Worm (Caenorhabditis elegans): ENCODE measurements around the gene F07C3.9.
A peak's percentile ranks its signal among the peaks of the same experiment; 100 is the strongest.

Gene F07C3.9

DNA sequence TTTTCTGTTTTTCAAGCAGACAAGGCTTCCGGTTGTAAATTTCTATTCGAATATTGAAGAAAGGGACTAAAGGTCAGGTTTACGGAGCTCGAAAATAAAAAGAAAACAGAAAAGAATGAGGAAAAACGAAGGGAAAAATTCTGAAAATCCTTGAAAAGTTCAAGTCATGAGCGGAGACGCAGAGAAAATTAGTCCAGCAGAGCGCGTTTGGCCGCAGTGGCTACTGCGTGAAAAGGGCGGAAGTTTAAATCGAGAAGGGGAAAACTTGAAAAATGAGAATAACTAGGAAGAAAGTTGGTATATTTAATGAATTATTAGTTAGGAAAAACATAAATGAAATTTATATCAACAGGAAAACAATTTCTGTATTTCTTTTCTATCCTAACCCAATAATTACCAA, 34.0 kb downstream of the F07C3.9 start:
- TF ChIP-seq ceh-13 (GFP tag; optimal IDR thresholded peaks at IDR 0.05) (no peak), F13C5.2 (tag; optimal IDR thresholded peaks at IDR 0.05) (peak; percentile 14)

- TF ChIP-seq ceh-36 (tag; optimal IDR thresholded peaks at IDR 0.05) (peak; percentile 44), scrt-1 (GFP tag; IDR thresholded peaks at IDR 0.05) (no peak), aly-1 (tag; optimal IDR thresholded peaks at IDR 0.05) (no peak), ets-7 (tag; optimal IDR thresholded peaks at IDR 0.05) (no peak), ceh-13 (GFP tag; optimal IDR thresholded peaks at IDR 0.05) (no peak)
These were observed 35.1 kb downstream of the F07C3.9 start for ce11 chrV:9219390-9219733.

DNA sequence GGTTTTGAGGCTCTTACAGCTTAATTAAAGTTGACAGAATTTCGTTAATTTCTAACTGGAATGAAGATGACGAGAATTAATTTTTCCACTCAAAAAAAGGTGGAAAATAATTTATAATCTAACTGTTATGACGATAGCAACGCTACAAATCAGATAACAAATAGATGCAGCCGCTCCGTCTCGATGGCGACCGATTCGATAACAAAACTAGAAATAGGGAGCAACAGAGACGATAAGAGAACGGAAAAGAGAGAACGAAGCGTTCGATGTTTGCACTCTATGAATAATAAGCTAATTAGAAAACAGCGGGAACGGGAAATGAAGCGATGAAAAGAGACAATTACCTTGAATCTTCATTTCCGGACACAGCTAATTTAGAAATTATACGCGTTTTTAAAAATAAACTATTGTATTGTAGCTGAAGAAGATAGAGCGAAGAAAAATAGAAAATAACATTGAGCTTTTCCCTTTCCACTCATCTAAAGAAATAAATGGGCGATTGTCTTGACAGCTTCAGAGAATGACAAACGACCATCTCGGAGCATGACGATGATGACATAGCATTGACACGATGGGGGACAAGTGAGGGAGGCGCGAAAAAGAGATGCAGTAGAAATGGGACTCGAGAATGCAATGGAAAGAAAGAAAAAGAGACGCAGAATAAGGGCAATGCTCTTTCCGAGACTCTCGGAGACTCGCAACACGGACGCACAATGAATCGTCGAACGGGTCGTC, 35.6 kb downstream of the F07C3.9 start:
- 0 out of 2 replicates have a peak, but pooled peaks have one; percentile 32 for TF ChIP-seq tbx-11 (GFP tag; IDR thresholded peaks at IDR 0.05)
- TF ChIP-seq ceh-36 (tag; optimal IDR thresholded peaks at IDR 0.05): no peak

- TF ChIP-seq pes-1 (GFP tag; IDR thresholded peaks at IDR 0.05) (no peak), aly-1 (tag; optimal IDR thresholded peaks at IDR 0.05) (no peak)
These were observed 36.2 kb downstream of the F07C3.9 start for ce11 chrV:9218214-9218613.

DNA sequence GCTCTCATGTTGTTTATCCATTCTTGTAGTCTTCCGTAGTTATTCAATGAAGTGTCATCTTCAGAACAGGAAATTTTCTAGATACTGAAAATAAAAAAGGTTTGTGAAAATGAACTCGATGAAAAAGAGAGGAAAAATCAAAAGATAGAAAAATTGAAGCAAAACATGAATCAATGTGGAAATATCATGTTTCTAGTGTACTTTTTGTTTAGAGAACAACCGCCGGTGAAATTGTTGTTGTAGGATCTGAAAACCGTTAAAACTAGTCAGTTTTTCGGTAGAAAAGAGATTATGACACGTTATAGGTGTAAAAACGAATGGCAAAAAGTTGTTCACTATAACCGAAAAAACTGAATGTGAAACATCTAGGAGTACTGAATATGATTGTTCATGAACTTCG, 37.3 kb downstream of the F07C3.9 start, which contains the start of gene pacs-1:
TSS of gene pacs-1 (minus strand) at position 101 of the 400 bp plus-strand sequence.
- TF ChIP-seq ceh-13 (GFP tag; optimal IDR thresholded peaks at IDR 0.05) (no peak), tra-4 (tag; optimal IDR thresholded peaks at IDR 0.05) (no peak), aly-1 (tag; optimal IDR thresholded peaks at IDR 0.05) (no peak), tbx-37 (GFP tag; conservative IDR thresholded peaks at IDR 0.05) (no peak), pes-1 (GFP tag; IDR thresholded peaks at IDR 0.05) (no peak), sea-1 (GFP tag; conservative IDR thresholded peaks at IDR 0.05) (no peak)

- TF ChIP-seq pes-1 (GFP tag; IDR thresholded peaks at IDR 0.05) (no peak), tbx-11 (GFP tag; IDR thresholded peaks at IDR 0.05) (no peak), scrt-1 (GFP tag; IDR thresholded peaks at IDR 0.05) (no peak), ceh-36 (tag; optimal IDR thresholded peaks at IDR 0.05) (no peak), F13C5.2 (tag; optimal IDR thresholded peaks at IDR 0.05) (no peak), tra-4 (tag; optimal IDR thresholded peaks at IDR 0.05) (no peak), ets-7 (tag; optimal IDR thresholded peaks at IDR 0.05) (no peak), sea-1 (GFP tag; conservative IDR thresholded peaks at IDR 0.05) (no peak), hmbx-1 (tag; optimal IDR thresholded peaks at IDR 0.05) (no peak), aly-1 (tag; optimal IDR thresholded peaks at IDR 0.05) (no peak), hmg-4 (GFP tag; optimal IDR thresholded peaks at IDR 0.05) (no peak), tbx-37 (GFP tag; conservative IDR thresholded peaks at IDR 0.05) (no peak), hnd-1 (tag; optimal IDR thresholded peaks at IDR 0.05) (no peak), B0310.2 (tag; optimal IDR thresholded peaks at IDR 0.05) (no peak), ceh-13 (GFP tag; optimal IDR thresholded peaks at IDR 0.05) (no peak), ama-1 (optimal IDR thresholded peaks at IDR 0.05) (no peak), flt-1 (GFP tag; IDR thresholded peaks at IDR 0.05) (no peak)
These were observed 40.9 kb downstream of the F07C3.9 start, which contains the start of gene mdt-27 for ce11 chrV:9213554-9213953. TSS of gene mdt-27 (minus strand) at chrV:9213654.

DNA sequence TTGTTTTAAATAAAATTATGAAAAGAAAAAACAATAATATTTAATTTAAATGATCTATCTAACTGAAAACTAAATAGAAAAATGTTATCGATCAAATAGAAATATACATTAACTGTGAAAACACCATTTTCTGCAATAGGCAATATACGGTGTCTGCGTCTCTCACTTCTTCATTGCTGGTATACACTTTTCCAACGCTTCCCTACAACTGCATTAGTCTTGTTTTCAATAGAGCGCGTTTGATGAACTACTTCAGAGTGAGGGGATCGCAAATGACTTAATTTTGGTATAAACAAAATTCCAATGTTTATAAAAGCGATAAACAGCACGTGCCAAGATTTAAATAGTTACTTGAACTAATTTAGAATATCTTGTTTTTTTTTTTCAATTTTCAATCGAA, 41.9 kb downstream of the F07C3.9 start:
- TF ChIP-seq sea-1 (GFP tag; conservative IDR thresholded peaks at IDR 0.05) (no peak), ceh-13 (GFP tag; optimal IDR thresholded peaks at IDR 0.05) (no peak), B0310.2 (tag; optimal IDR thresholded peaks at IDR 0.05) (no peak), tra-4 (tag; optimal IDR thresholded peaks at IDR 0.05) (no peak)

- TF ChIP-seq B0310.2 (tag; optimal IDR thresholded peaks at IDR 0.05): no peak
- TF ChIP-seq pes-1 (GFP tag; IDR thresholded peaks at IDR 0.05): no peak
- no peak for TF ChIP-seq hnd-1 (tag; optimal IDR thresholded peaks at IDR 0.05)
- no peak for TF ChIP-seq ama-1 (optimal IDR thresholded peaks at IDR 0.05)
- TF ChIP-seq tbx-37 (GFP tag; conservative IDR thresholded peaks at IDR 0.05): no peak
- TF ChIP-seq ceh-36 (tag; optimal IDR thresholded peaks at IDR 0.05): no peak
- no peak for TF ChIP-seq hmbx-1 (tag; optimal IDR thresholded peaks at IDR 0.05)
- TF ChIP-seq F13C5.2 (tag; optimal IDR thresholded peaks at IDR 0.05): no peak
- no peak for TF ChIP-seq hmg-4 (GFP tag; optimal IDR thresholded peaks at IDR 0.05)
- no peak for TF ChIP-seq ceh-13 (GFP tag; optimal IDR thresholded peaks at IDR 0.05)
- TF ChIP-seq ets-7 (tag; optimal IDR thresholded peaks at IDR 0.05): no peak
- TF ChIP-seq scrt-1 (GFP tag; IDR thresholded peaks at IDR 0.05): no peak
These were observed 45.6 kb downstream of the F07C3.9 start for ce11 chrV:9208878-9209277.

ce11 chrV:9207377-9207776, 47.1 kb downstream of the F07C3.9 start, which contains the start of gene inx-10:
TSS of gene inx-10 (minus strand) at chrV:9207477.
- TF ChIP-seq tbx-11 (GFP tag; IDR thresholded peaks at IDR 0.05) (no peak), ceh-36 (tag; optimal IDR thresholded peaks at IDR 0.05) (no peak), F13C5.2 (tag; optimal IDR thresholded peaks at IDR 0.05) (no peak), flt-1 (GFP tag; IDR thresholded peaks at IDR 0.05) (no peak), B0310.2 (tag; optimal IDR thresholded peaks at IDR 0.05) (no peak), hmbx-1 (tag; optimal IDR thresholded peaks at IDR 0.05) (no peak), ama-1 (optimal IDR thresholded peaks at IDR 0.05) (no peak), ceh-13 (GFP tag; optimal IDR thresholded peaks at IDR 0.05) (no peak), aly-1 (tag; optimal IDR thresholded peaks at IDR 0.05) (no peak), hnd-1 (tag; optimal IDR thresholded peaks at IDR 0.05) (no peak), scrt-1 (GFP tag; IDR thresholded peaks at IDR 0.05) (no peak), sea-1 (GFP tag; conservative IDR thresholded peaks at IDR 0.05) (no peak), hmg-4 (GFP tag; optimal IDR thresholded peaks at IDR 0.05) (no peak)
